Worm (Caenorhabditis elegans) whole organism, midembryonic: ENCODE measurements around the gene T22G5.3.

Source experiments
- T22C8.4 ChIP-seq: fragments of 200-800 bp; sonication (Bioruptor generic); IDR thresholded peaks from 2 replicates; pipeline ENCODE4 v1.3.6; 2022; ENCODE audit warnings: missing genetic modification characterization, missing compliant biosample characterization
- cog-1 ChIP-seq: sonication (generic microtip); optimal IDR thresholded peaks from 2 replicates; lab custom pipeline; 2016; ENCODE audit warnings: missing genetic modification characterization, missing compliant biosample characterization
- flt-1 ChIP-seq: fragments of 200-800 bp; sonication (Bioruptor generic); IDR thresholded peaks from 2 replicates; pipeline ENCODE4 v1.3.6; 2022; ENCODE audit warnings: missing genetic modification characterization, missing compliant biosample characterization
- med-1 ChIP-seq: sonication (generic microtip); optimal IDR thresholded peaks from 2 replicates; lab custom pipeline; 2017; ENCODE audit warnings: missing genetic modification characterization, mild to moderate bottlenecking, missing compliant biosample characterization, antibody characterized with exemption, missing genetic modification reagents; ENCODE audit not compliant: insufficient read depth
- ref-1 ChIP-seq: fragments of 200-800 bp; sonication (Bioruptor generic); conservative IDR thresholded peaks from 2 replicates; pipeline ENCODE4 v1.3.6; 2022; ENCODE audit warnings: missing genetic modification reagents, missing genetic modification characterization, missing compliant biosample characterization
- ztf-23 ChIP-seq: fragments of 200-800 bp; sonication (Bioruptor generic); IDR thresholded peaks from 2 replicates; pipeline ENCODE4 v1.3.6; 2022; ENCODE audit warnings: missing genetic modification reagents, missing genetic modification characterization, missing compliant biosample characterization

- TF ChIP-seq ref-1 (GFP tag; lab: Robert Waterston, UW): no peak
- no peak for TF ChIP-seq flt-1 (GFP tag; lab: Robert Waterston, UW)
- TF ChIP-seq T22C8.4 (GFP tag; lab: Robert Waterston, UW): no peak
- TF ChIP-seq ztf-23 (GFP tag; lab: Robert Waterston, UW): no peak
- TF ChIP-seq cog-1: no peak
- TF ChIP-seq med-1 (GFP tag; lab: Kevin White, UChicago): no peak
Measured at ce11 chrV:13908120-13908915, 27.6 kb downstream of the T22G5.3 start.
